Worm (Caenorhabditis elegans): ENCODE measurements around the gene rpl-2.
"Not testable (repeated sequence)": the region's sequence is repeated elsewhere in the genome, so short reads cannot be mapped to it uniquely, and the experiment has no call there.

Gene rpl-2

DNA sequence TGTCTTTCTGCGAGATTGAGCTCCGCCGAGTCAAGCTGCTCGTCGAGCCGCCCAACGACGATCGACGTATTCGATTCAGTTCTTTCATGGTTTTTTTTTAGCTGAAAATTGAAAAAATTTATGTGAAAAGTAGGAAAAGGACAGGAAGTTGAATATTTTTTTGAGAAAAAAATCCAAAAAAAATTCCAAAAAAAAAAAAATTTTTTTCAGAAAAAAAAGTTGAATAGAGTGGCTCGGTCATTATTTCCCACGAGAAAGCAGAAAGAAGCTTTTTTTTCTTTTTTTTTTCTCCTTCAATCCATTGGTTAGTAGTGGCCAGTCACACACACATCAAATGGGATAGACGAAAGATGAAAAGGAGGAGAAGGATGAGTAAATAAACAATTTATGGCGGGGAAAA is 5.8 kb downstream of the rpl-2 start, which contains the start of gene dhcr-7:
Gene dhcr-7, minus strand, starts transcription at position 101 of the 400 bp plus-strand sequence.
- TF ChIP-seq W03F9.2 (tag; optimal IDR thresholded peaks at IDR 0.05) (no peak), him-1 (tag; optimal IDR thresholded peaks at IDR 0.05) (no peak), dao-5 (tag; optimal IDR thresholded peaks at IDR 0.05) (no peak)

DNA sequence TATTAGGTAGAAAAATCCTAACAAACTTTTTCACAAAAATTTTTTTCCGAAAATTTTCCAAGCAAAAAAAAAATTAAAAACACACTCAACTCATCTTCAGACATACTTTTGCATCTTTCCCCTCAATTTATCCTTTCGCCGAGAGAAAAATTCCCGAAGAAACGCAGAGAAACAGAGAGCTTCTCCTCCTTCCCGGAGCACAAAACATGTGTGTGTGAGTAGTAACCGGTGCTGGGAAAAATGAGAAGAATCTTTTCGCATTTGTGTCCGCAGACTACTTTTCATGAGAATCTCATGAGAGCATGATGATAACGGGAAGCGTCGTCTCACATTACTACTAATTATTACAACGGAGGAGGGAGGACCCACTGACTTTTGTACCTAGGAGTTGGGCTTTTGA is 7.1 kb downstream of the rpl-2 start:
- TF ChIP-seq W03F9.2 (tag; optimal IDR thresholded peaks at IDR 0.05) (no peak), him-1 (tag; optimal IDR thresholded peaks at IDR 0.05) (no peak)

DNA sequence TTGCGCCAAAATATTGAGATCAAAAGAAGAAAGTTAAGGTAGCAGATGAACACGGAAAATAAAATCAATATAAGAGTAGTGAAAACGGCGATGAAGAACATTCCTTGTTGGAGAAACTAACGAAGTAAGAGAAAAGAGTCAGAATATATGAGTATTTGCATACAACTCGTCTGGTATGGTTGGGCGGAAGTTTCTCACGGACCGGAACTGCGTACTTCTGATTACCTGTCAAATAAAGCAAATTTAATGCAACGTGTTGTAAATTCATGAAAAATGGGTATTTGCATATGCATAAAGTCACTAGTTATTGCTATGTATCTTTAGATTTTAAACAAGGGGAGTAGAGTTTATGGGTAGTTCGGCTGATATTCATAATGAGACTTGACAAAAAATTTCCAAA is 9.6 kb downstream of the rpl-2 start, which contains the start of gene srbc-78:
Gene srbc-78, minus strand, starts transcription at position 101 of the 400 bp plus-strand sequence.
- TF ChIP-seq dao-5 (tag; optimal IDR thresholded peaks at IDR 0.05): no peak
- no peak for TF ChIP-seq him-1 (tag; optimal IDR thresholded peaks at IDR 0.05)
- no peak for TF ChIP-seq W03F9.2 (tag; optimal IDR thresholded peaks at IDR 0.05)

DNA sequence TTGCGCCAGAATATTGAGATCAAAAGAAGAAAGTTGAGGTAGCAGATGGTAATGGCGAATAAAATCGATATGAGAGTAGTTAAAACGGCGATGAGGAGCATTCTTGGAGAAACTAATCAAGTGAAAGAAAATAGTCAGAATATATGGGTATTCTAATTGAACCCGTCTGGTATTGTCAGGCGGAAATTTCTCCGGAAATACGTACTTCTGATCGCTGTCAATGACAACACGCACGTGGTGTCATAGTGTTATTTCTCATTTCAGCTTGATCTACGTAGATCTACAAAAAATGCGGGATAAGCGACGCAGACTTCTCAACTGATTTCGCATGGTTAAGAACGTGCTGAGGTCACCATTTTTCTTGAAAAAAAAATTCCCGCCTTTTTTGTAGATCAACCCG is 12.9 kb downstream of the rpl-2 start, which contains the start of gene srbc-79:
Gene srbc-79, minus strand, starts transcription at position 101 of the 400 bp plus-strand sequence.
- no peak for TF ChIP-seq dao-5 (tag; optimal IDR thresholded peaks at IDR 0.05)
- TF ChIP-seq him-1 (tag; optimal IDR thresholded peaks at IDR 0.05): no peak
- TF ChIP-seq W03F9.2 (tag; optimal IDR thresholded peaks at IDR 0.05): no peak

DNA sequence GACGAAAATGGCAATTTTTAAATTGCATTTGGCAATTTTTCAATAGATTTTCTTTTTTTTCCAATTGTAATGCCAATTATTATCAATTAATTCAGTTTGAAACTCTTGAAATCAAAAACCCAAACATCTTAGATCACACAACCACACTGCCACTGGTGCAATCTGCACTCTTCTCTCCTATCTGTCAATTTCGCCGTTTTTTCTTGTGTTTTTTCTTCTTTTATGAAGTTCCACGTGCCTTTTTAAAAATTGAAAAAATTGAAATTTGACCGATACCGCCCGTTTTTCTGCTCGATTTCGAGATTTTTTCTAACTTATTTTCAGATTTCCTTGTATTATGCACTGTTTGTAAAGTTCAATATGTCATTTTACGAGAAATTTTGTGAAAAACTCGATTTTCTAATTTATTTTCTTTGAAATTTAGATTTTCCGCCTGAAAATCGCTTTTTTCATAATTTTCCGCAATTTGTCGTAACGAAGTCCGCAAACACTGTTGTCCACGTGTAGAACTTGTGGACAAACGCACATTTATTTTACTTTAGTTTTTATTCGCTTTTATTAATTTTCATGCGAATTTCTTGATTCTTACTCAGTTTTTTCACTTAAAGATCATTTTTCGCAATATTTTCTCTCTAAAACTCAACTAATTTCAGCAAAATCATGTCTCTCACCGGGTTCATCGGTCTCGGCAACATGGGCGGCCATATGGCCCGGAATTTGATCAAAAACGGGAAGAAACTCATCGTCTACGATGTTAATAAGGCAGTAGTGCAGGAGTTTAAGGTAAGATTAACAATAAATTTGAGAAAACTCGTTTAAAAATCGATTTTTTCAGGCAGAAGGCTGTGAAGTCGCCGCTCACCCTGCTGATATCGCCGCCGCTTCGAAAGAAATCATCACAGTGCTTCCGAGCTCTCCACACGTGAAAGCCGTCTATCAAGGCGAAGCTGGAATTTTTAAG is 14.1 kb downstream of the rpl-2 start, which contains the start of gene B0250.5:
Gene B0250.5, plus strand, starts transcription at position 654 of the 961 bp plus-strand sequence.
- no peak for TF ChIP-seq him-1 (tag; optimal IDR thresholded peaks at IDR 0.05)
- TF ChIP-seq W03F9.2 (tag; optimal IDR thresholded peaks at IDR 0.05): no peak
- TF ChIP-seq dao-5 (tag; optimal IDR thresholded peaks at IDR 0.05): no peak

DNA sequence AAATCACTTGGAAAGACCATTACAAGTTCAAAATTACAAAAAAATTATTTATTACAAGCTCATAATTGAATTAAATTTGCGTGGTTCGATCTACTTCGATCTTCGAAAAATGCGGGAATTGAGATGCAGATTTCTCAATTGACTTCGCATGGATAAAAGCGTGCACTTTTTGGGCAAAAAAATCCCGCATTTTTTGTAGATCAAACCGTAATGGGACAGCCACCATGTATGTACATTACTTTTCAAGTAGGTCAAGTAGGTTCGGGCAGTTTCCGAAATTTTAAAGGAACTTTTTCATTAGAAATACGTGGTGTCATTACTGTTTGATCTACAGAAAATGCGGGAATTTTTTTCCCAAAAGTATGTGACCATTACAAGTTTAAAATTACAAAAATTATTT is 18.0 kb downstream of the rpl-2 start:
- TF ChIP-seq dao-5 (tag; optimal IDR thresholded peaks at IDR 0.05): no peak

DNA sequence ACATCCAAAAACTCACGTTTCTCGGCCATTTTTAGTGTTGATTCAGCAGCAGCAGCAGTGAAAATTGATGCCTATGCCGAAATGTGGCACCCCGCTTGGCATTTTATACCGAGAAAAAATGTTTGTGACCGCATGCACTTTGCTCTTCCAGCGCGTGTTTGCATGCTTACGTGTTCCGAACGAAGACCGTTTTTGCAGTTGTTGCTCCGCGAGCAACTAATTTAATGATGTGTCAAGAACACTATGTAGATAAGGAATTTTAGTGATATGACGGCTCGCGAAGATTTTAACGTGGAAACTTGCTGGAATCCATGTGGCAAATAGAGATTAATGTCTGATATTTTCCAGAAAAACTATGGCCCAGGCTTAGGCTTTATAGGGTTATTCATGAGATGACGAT is 19.5 kb downstream of the rpl-2 start, which contains the start of gene dct-16:
Gene dct-16, minus strand, starts transcription at position 78 of the 400 bp plus-strand sequence.
- TF ChIP-seq him-1 (tag; optimal IDR thresholded peaks at IDR 0.05) (no peak), dao-5 (tag; optimal IDR thresholded peaks at IDR 0.05) (no peak), W03F9.2 (tag; optimal IDR thresholded peaks at IDR 0.05) (no peak)

DNA sequence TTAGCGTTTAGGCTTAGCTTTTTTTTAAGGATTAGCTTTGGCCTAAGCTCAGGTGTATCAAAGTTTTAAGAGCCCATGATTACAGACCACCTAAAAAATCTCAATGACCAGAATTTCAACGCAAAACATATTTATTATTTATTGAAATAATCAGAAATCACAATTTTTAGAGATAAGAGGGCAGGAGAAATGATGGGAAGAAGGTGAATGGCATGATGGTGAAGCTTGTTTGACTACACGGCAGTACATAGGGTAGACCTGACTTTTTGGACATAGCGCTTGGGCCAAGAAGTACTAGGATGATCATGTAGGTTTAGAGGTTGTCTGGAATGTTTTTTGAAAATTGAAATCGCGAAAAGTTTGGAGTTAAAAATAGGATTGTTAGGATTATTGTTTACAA is 20.2 kb downstream of the rpl-2 start:
- TF ChIP-seq W03F9.2 (tag; optimal IDR thresholded peaks at IDR 0.05) (no peak), dao-5 (tag; optimal IDR thresholded peaks at IDR 0.05) (no peak), him-1 (tag; optimal IDR thresholded peaks at IDR 0.05) (no peak)

DNA sequence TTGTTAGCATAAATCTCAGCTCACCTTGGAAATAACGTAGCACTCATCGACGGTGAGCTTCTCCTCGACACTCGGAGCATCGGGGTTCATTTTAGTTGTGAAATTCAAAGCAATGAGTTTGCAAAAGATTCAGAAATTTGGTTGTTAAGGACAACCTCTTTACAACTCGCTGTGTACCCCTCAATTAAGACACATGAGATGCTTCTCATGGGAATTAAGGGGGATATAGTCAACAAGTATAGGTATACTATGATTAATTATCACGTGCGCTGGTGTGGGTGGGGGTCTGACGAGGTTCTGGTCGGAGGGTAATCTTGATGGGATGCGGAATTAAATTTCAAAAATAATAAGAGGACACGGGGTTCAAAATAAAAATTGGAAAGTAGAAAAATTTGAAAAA is 20.9 kb downstream of the rpl-2 start, which contains the start of gene dct-14:
Gene dct-14, minus strand, starts transcription at position 101 of the 400 bp plus-strand sequence.
- TF ChIP-seq dao-5 (tag; optimal IDR thresholded peaks at IDR 0.05) (no peak), him-1 (tag; optimal IDR thresholded peaks at IDR 0.05) (no peak), W03F9.2 (tag; optimal IDR thresholded peaks at IDR 0.05) (no peak)

DNA sequence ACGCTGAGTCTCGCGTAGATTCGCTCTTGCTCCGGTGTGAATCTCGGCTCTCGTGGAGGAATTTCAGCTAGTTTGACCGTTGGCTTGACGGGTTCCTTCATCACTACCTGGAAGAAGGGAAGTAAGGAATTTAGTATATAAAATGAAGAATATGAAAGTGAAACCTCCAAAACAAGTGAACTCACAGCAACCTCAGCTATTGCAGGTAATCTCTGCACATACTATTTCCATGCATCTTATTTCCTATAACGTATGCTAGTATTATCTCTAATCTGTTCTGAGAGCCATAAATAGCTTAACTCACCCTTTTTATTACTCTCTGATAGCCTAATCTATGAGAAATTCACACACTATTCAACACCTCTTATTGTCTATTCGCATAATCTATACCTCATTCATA is 25.5 kb downstream of the rpl-2 start, which contains the start of gene Y38H6C.4:
Gene Y38H6C.4, minus strand, starts transcription at position 101 of the 400 bp plus-strand sequence.
- TF ChIP-seq him-1 (tag; optimal IDR thresholded peaks at IDR 0.05) (no peak), W03F9.2 (tag; optimal IDR thresholded peaks at IDR 0.05) (no peak), dao-5 (tag; optimal IDR thresholded peaks at IDR 0.05) (no peak)

DNA sequence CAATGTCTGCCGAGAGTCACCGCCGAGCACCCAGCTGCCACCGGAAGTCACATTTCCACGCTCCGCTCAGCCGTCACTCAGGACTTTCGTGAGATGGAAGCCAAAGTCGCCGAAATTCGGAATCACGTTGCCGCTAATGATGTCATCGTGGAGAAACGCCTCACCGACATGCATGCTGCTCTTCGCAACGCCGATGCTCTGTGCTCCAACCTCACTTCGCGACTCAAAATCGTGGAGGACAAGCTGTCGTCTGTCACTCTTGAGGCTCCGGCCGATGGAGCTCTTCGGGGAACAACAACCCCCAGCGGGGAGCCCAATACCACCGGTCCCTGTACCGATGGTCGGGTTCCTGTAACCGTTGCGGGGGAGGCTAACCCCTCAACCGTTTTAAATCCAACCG is 27.1 kb downstream of the rpl-2 start:
- TF ChIP-seq him-1 (tag; optimal IDR thresholded peaks at IDR 0.05) (no peak), W03F9.2 (tag; optimal IDR thresholded peaks at IDR 0.05) (no peak), dao-5 (tag; optimal IDR thresholded peaks at IDR 0.05) (no peak)

DNA sequence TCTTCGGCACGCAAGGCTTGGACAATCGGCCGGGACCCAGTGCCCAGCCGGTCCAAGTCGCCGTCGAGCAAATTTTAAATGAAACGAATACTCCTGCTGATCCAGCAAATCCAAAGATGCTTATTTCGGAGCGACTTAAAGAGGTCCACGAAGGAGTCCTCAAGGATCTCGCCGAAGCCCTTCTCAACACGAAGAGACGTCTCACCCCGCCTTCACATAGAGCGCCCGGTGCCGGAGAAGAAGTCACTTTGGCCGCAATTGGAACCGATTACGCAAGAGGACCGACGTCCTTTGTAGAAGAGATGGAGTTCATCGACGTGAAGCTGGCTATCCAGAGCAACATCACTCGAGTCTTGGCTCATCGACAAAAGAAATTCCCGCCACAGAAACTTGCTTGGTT is 29.9 kb downstream of the rpl-2 start:
- TF ChIP-seq dao-5 (tag; optimal IDR thresholded peaks at IDR 0.05): no peak
- no peak for TF ChIP-seq him-1 (tag; optimal IDR thresholded peaks at IDR 0.05)
- no peak for TF ChIP-seq W03F9.2 (tag; optimal IDR thresholded peaks at IDR 0.05)

DNA sequence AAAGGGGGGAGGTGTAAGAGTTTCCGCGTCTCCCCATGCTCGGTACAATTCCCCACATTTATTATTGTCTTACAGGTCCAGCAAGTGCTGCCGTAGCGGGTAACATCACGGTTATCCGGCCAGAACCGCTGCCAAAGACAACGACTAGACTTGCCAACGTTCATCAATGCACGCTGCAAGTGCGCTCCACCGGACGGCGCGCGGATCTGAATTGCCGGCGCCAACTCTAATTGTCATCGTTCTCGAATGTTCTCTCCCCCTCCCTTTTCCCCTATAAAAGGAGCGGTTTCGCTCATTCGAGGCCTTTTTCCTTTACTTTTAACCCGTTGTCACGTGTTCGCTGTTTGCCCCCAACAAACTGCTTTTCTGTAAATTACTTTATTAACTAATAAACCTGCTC is 34.2 kb downstream of the rpl-2 start, which contains the start of gene Y38H6C.8:
Gene Y38H6C.8, plus strand, starts transcription at position 301 of the 400 bp plus-strand sequence.
- TF ChIP-seq dao-5, him-1, W03F9.2 (tag; optimal IDR thresholded peaks at IDR 0.05): not testable (repeated sequence)

DNA sequence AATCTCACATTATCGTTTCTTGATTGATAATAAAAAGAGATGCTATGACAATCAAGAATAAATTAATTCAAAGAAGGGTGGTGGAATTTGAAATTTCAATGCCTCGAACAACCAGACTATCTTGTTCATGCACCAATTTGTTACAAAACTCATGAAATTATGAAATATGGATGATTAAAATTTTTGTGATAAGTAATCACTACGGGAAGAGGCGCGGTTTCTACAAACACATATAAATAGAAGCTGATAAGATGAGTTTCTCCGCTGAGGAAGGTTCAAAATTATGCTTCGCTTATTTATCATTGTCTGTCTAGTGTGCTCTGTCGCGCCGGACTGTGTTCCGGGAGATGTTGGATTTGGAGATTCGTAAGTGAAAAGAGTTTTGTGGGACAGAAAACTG is 35.0 kb downstream of the rpl-2 start:
- TF ChIP-seq him-1 (tag; optimal IDR thresholded peaks at IDR 0.05): no peak
- no peak for TF ChIP-seq W03F9.2 (tag; optimal IDR thresholded peaks at IDR 0.05)
- TF ChIP-seq dao-5 (tag; optimal IDR thresholded peaks at IDR 0.05): no peak
